Worm (Caenorhabditis elegans) whole organism, L1 larva: ENCODE results near the gene F46B6.2.

Experiments used
- C16A3.4 ChIP-seq: fragments of 150-350 bp; optimal IDR thresholded peaks from 2 replicates; lab custom pipeline; 2014; ENCODE audit warnings: missing biosample characterization, missing genetic modification characterization
- aly-2 ChIP-seq: fragments of 150-350 bp; optimal IDR thresholded peaks from 2 replicates; lab custom pipeline; 2014; ENCODE audit warnings: missing biosample characterization, missing genetic modification characterization
- ama-1 ChIP-seq: fragments of 150-350 bp; optimal IDR thresholded peaks from 2 replicates; lab custom pipeline; 2014
- blmp-1 ChIP-seq: fragments of 150-350 bp; optimal IDR thresholded peaks from 2 replicates; lab custom pipeline; 2014; ENCODE audit warnings: missing biosample characterization, missing genetic modification characterization
- ceh-88 ChIP-seq: fragments of 200-800 bp; sonication (Bioruptor generic); IDR thresholded peaks from 2 replicates; pipeline ENCODE4 v1.3.6; 2022; ENCODE audit warnings: missing genetic modification characterization, missing compliant biosample characterization
- ceh-90 ChIP-seq: sonication (generic microtip); optimal IDR thresholded peaks from 2 replicates; lab custom pipeline; 2016; ENCODE audit warnings: missing genetic modification characterization, missing compliant biosample characterization
- dpl-1 ChIP-seq, 3 experiments: fragments of 150-350 bp in 2 of 3; sonication (generic microtip) in 1 of 3; optimal IDR thresholded peaks; 2 replicates each; lab custom pipeline; 2014 to 2017; ENCODE audit warnings: missing biosample characterization in 3 of 3, missing genetic modification characterization in 3 of 3, missing genetic modification reagents in 3 of 3
- dsc-1 ChIP-seq: sonication (generic microtip); optimal IDR thresholded peaks from 2 replicates; lab custom pipeline; 2016; ENCODE audit warnings: mild to moderate bottlenecking, missing genetic modification characterization, missing compliant biosample characterization
- efl-1 ChIP-seq, 4 experiments: fragments of 150-350 bp; optimal IDR thresholded peaks in 3 of 4; peaks in 1 of 4; 1 replicate in 1 of 4; 2 replicates in 3 of 4; lab custom pipeline; 2014; ENCODE audit warnings: missing biosample characterization in 2 of 4, missing genetic modification characterization in 2 of 4, missing genetic modification reagents in 2 of 4
- egl-13 ChIP-seq: sonication (generic microtip); optimal IDR thresholded peaks from 2 replicates; lab custom pipeline; 2016; ENCODE audit warnings: missing genotype, missing genetic modification reagents, missing genetic modification characterization, missing compliant biosample characterization
- egl-27 ChIP-seq, 2 experiments: fragments of 150-350 bp in 1 of 2; sonication (generic microtip); optimal IDR thresholded peaks; 3 replicates each; lab custom pipeline; 2017 to 2018; ENCODE audit warnings: missing biosample characterization in 2 of 2, missing genetic modification characterization in 2 of 2, missing genetic modification reagents in 2 of 2
- elt-2 ChIP-seq: sonication (generic microtip); optimal IDR thresholded peaks from 2 replicates; lab custom pipeline; 2016; ENCODE audit warnings: missing genetic modification characterization, mild to moderate bottlenecking, inconsistent platforms, missing compliant biosample characterization, missing genetic modification reagents
- ets-5 ChIP-seq: fragments of 200-800 bp; sonication (Bioruptor generic); IDR thresholded peaks from 2 replicates; pipeline ENCODE4 v1.3.6; 2022; ENCODE audit warnings: missing genetic modification characterization, missing compliant biosample characterization
- fkh-10 ChIP-seq: sonication (generic microtip); optimal IDR thresholded peaks from 2 replicates; lab custom pipeline; 2017; ENCODE audit warnings: missing biosample characterization, missing genetic modification reagents, missing genetic modification characterization
- fkh-4 ChIP-seq: sonication (generic microtip); optimal IDR thresholded peaks from 2 replicates; lab custom pipeline; 2016; ENCODE audit warnings: missing compliant biosample characterization, missing genetic modification characterization, borderline replicate concordance
- fkh-8 ChIP-seq: sonication (generic microtip); optimal IDR thresholded peaks from 2 replicates; lab custom pipeline; 2016; ENCODE audit warnings: mild to moderate bottlenecking, missing genetic modification characterization, missing compliant biosample characterization
- hlh-17 ChIP-seq: fragments of 200-800 bp; sonication (Bioruptor generic); optimal IDR thresholded peaks from 2 replicates; lab custom pipeline; 2018; ENCODE audit warnings: missing genetic modification characterization, mild to moderate bottlenecking, missing compliant biosample characterization, moderate library complexity, borderline replicate concordance
- irx-1 ChIP-seq: sonication (generic microtip); optimal IDR thresholded peaks from 2 replicates; lab custom pipeline; 2016; ENCODE audit warnings: missing genetic modification characterization, missing compliant biosample characterization
- isw-1 ChIP-seq: fragments of 200-800 bp; sonication (Bioruptor generic); IDR thresholded peaks from 2 replicates; pipeline ENCODE4 v1.3.6; 2022; ENCODE audit warnings: missing genetic modification characterization, missing compliant biosample characterization
- jun-1 ChIP-seq: fragments of 150-350 bp; optimal IDR thresholded peaks from 2 replicates; lab custom pipeline; 2014; ENCODE audit warnings: missing biosample characterization, missing genetic modification reagents, missing genetic modification characterization
- lin-13 ChIP-seq: fragments of 150-350 bp; optimal IDR thresholded peaks from 2 replicates; lab custom pipeline; 2014; ENCODE audit warnings: missing biosample characterization, missing genetic modification reagents, missing genetic modification characterization
- lin-35 ChIP-seq, 2 experiments: fragments of 150-350 bp; optimal IDR thresholded peaks; 2 replicates each; lab custom pipeline; 2014; ENCODE audit warnings: missing biosample characterization in 2 of 2, missing genetic modification characterization in 2 of 2, missing genetic modification reagents in 2 of 2
- lin-39 ChIP-seq: fragments of 150-350 bp; optimal IDR thresholded peaks from 2 replicates; lab custom pipeline; 2014; ENCODE audit warnings: missing biosample characterization, missing genetic modification reagents, missing genetic modification characterization
- lir-3 ChIP-seq: sonication (generic microtip); optimal IDR thresholded peaks from 2 replicates; lab custom pipeline; 2016; ENCODE audit warnings: mild to moderate bottlenecking, missing genetic modification characterization, moderate library complexity, missing compliant biosample characterization; ENCODE audit not compliant: poor library complexity
- lsy-2 ChIP-seq, 2 experiments: fragments of 150-350 bp; optimal IDR thresholded peaks; 2 replicates each; lab custom pipeline; 2014; ENCODE audit warnings: missing biosample characterization in 2 of 2, missing genetic modification characterization in 2 of 2
- mab-9 ChIP-seq: fragments of 200-800 bp; sonication (Bioruptor generic); IDR thresholded peaks from 2 replicates; pipeline ENCODE4 v1.3.6; 2022; ENCODE audit warnings: missing genetic modification reagents, missing genetic modification characterization, missing compliant biosample characterization
- mef-2 ChIP-seq: fragments of 150-350 bp; optimal IDR thresholded peaks from 2 replicates; lab custom pipeline; 2014; ENCODE audit warnings: missing biosample characterization, missing genetic modification characterization
- nhr-11 ChIP-seq: fragments of 150-350 bp; optimal IDR thresholded peaks from 2 replicates; lab custom pipeline; 2014; ENCODE audit warnings: missing biosample characterization, missing genetic modification characterization
- nhr-12 ChIP-seq: sonication (generic microtip); optimal IDR thresholded peaks from 2 replicates; lab custom pipeline; 2017; ENCODE audit warnings: missing biosample characterization, missing genetic modification characterization
- nhr-19 ChIP-seq: fragments of 200-800 bp; sonication (Bioruptor generic); conservative IDR thresholded peaks from 2 replicates; pipeline ENCODE4 v1.3.6; 2022; ENCODE audit warnings: missing genetic modification characterization, missing compliant biosample characterization
- nhr-20 ChIP-seq: sonication (generic microtip); optimal IDR thresholded peaks from 2 replicates; lab custom pipeline; 2016; ENCODE audit warnings: mild to moderate bottlenecking, missing genetic modification characterization, missing compliant biosample characterization
- nhr-28 ChIP-seq: fragments of 150-350 bp; optimal IDR thresholded peaks from 2 replicates; lab custom pipeline; 2014; ENCODE audit warnings: missing biosample characterization, missing genetic modification characterization
- nhr-47 ChIP-seq: sonication (generic microtip); optimal IDR thresholded peaks from 2 replicates; lab custom pipeline; 2016; ENCODE audit warnings: mild to moderate bottlenecking, missing genetic modification characterization, moderate library complexity, missing compliant biosample characterization
- nhr-71 ChIP-seq: sonication (generic microtip); optimal IDR thresholded peaks from 2 replicates; lab custom pipeline; 2016; ENCODE audit warnings: mild to moderate bottlenecking, missing genetic modification characterization, moderate library complexity, missing compliant biosample characterization
- nhr-85 ChIP-seq: sonication (generic microtip); peaks from one replicate; lab custom pipeline; 2016; ENCODE audit warnings: missing genetic modification characterization, inconsistent platforms, missing compliant biosample characterization
- pag-3 ChIP-seq: sonication (generic microtip); optimal IDR thresholded peaks from 2 replicates; lab custom pipeline; 2017; ENCODE audit warnings: missing genetic modification characterization, mild to moderate bottlenecking, missing compliant biosample characterization, antibody characterized with exemption, borderline replicate concordance; ENCODE audit not compliant: insufficient read depth
- skn-1 ChIP-seq: fragments of 150-350 bp; optimal IDR thresholded peaks from 2 replicates; lab custom pipeline; 2014; ENCODE audit warnings: missing biosample characterization, missing genetic modification characterization
- snpc-4 ChIP-seq: fragments of 150-350 bp; optimal IDR thresholded peaks from 2 replicates; lab custom pipeline; 2014; ENCODE audit warnings: missing biosample characterization, missing genetic modification characterization
- swsn-7 ChIP-seq: sonication (generic microtip); optimal IDR thresholded peaks from 2 replicates; lab custom pipeline; 2016; ENCODE audit warnings: missing genetic modification characterization, missing compliant biosample characterization
- tbx-2 ChIP-seq: sonication (generic microtip); optimal IDR thresholded peaks from 2 replicates; lab custom pipeline; 2016; ENCODE audit warnings: missing genetic modification characterization, missing compliant biosample characterization
- unc-130 ChIP-seq: fragments of 150-350 bp; optimal IDR thresholded peaks from 2 replicates; lab custom pipeline; 2017; ENCODE audit warnings: missing biosample characterization, missing genetic modification characterization, inconsistent platforms
- unc-30 ChIP-seq: sonication (generic microtip); optimal IDR thresholded peaks from 2 replicates; lab custom pipeline; 2017; ENCODE audit warnings: missing biosample characterization, missing genetic modification characterization
- unc-62 ChIP-seq: fragments of 150-350 bp; optimal IDR thresholded peaks from 2 replicates; lab custom pipeline; 2014; ENCODE audit warnings: missing biosample characterization, missing genetic modification reagents, missing genetic modification characterization
- unc-86 ChIP-seq: sonication (generic microtip); optimal IDR thresholded peaks from 2 replicates; lab custom pipeline; 2016; ENCODE audit warnings: missing genetic modification characterization, missing compliant biosample characterization
- xbp-1 ChIP-seq: sonication (generic microtip); optimal IDR thresholded peaks from 2 replicates; lab custom pipeline; 2016; ENCODE audit warnings: missing genetic modification characterization, missing compliant biosample characterization
- zag-1 ChIP-seq: fragments of 150-350 bp; optimal IDR thresholded peaks from 2 replicates; lab custom pipeline; 2014; ENCODE audit warnings: missing biosample characterization, missing genetic modification characterization
- ztf-11 ChIP-seq, 2 experiments: sonication (generic microtip); optimal IDR thresholded peaks; 2 replicates each; lab custom pipeline; 2016 to 2017; ENCODE audit warnings: missing genetic modification characterization in 2 of 2, missing biosample characterization in 1 of 2, missing compliant biosample characterization in 1 of 2

The F46B6.2 gene

ce11 chrV:9782969-9783368 is 10.9 kb downstream of the F46B6.2 start, which contains the start of gene F46B6.5:
Gene F46B6.5, minus strand, starts transcription at chrV:9783069.
- TF ChIP-seq lin-35 (GFP tag; optimal IDR thresholded peaks at IDR 0.05; lab: Kevin White, UChicago): no peak
- TF ChIP-seq irx-1 (tag; lab: Kevin White, UChicago): no peak
- TF ChIP-seq nhr-19 (GFP tag; lab: Robert Waterston, UW): no peak
- TF ChIP-seq skn-1: no peak
- TF ChIP-seq isw-1: no peak
- TF ChIP-seq lin-13 (GFP tag; lab: Kevin White, UChicago): no peak
- TF ChIP-seq jun-1 (tag; lab: Kevin White, UChicago): no peak
- no peak for TF ChIP-seq fkh-10 (GFP tag; lab: Kevin White, UChicago)
- TF ChIP-seq lin-39 (tag; lab: Kevin White, UChicago): no peak
- TF ChIP-seq nhr-85 (tag; lab: Kevin White, UChicago): no peak
- no peak for TF ChIP-seq xbp-1 (tag; lab: Kevin White, UChicago)
- TF ChIP-seq ets-5 (GFP tag; lab: Robert Waterston, UW): no peak
- no peak for TF ChIP-seq mab-9 (GFP tag; lab: Robert Waterston, UW)
- TF ChIP-seq zag-1: no peak
- TF ChIP-seq swsn-7 (tag; lab: Kevin White, UChicago): no peak
- TF ChIP-seq unc-86 (tag; lab: Kevin White, UChicago): no peak
- no peak for TF ChIP-seq dpl-1 (GFP tag; optimal IDR thresholded peaks at IDR 0.05; lab: Kevin White, UChicago)
- TF ChIP-seq unc-62 (GFP tag; lab: Kevin White, UChicago): no peak
- TF ChIP-seq dsc-1: no peak
- no peak for TF ChIP-seq egl-27 (tag; optimal IDR thresholded peaks at IDR 0.05; lab: Kevin White, UChicago)
- TF ChIP-seq, all 84 proteins: peak for 0

- TF ChIP-seq dsc-1 (no peak), lsy-2 (tag; optimal IDR thresholded peaks at IDR 0.05; lab: Kevin White, UChicago) (no peak), pag-3 (tag; lab: Kevin White, UChicago) (no peak), ceh-90 (tag; lab: Kevin White, UChicago) (no peak), unc-86 (tag; lab: Kevin White, UChicago) (no peak), nhr-20 (tag; lab: Kevin White, UChicago) (no peak), egl-13 (tag; lab: Kevin White, UChicago) (no peak), ceh-88 (GFP tag; lab: Robert Waterston, UW) (no peak), mef-2 (tag; lab: Kevin White, UChicago) (no peak), egl-27 (tag; optimal IDR thresholded peaks at IDR 0.05; lab: Kevin White, UChicago) (no peak), irx-1 (tag; lab: Kevin White, UChicago) (no peak), nhr-11 (tag; lab: Kevin White, UChicago) (no peak), C16A3.4 (no peak), tbx-2 (tag; lab: Kevin White, UChicago) (no peak), lir-3 (tag; lab: Kevin White, UChicago) (no peak), nhr-28 (tag; lab: Kevin White, UChicago) (no peak)
Observed at ce11 chrV:9784215-9784614, 12.1 kb downstream of the F46B6.2 start.

ce11 chrV:9786721-9787131 is 14.6 kb downstream of the F46B6.2 start, which contains the start of gene F46B6.6:
Gene F46B6.6, minus strand, starts transcription at chrV:9786868.
- TF ChIP-seq dsc-1: no peak
- TF ChIP-seq unc-30 (tag; lab: Kevin White, UChicago): no peak
- TF ChIP-seq nhr-20 (tag; lab: Kevin White, UChicago): no peak
- no peak for TF ChIP-seq fkh-4 (tag; lab: Kevin White, UChicago)
- no peak for TF ChIP-seq hlh-17 (GFP tag; lab: Kevin White, UChicago)
- peak; percentile 39 for TF ChIP-seq nhr-85 (tag; lab: Kevin White, UChicago)
- TF ChIP-seq ets-5 (GFP tag; lab: Robert Waterston, UW): no peak
- no peak for TF ChIP-seq blmp-1 (tag; lab: Kevin White, UChicago)
- peak in 1 of 2 experiments; percentile 5 for TF ChIP-seq ztf-11 (tag; optimal IDR thresholded peaks at IDR 0.05; lab: Kevin White, UChicago)
- no peak for TF ChIP-seq lir-3 (tag; lab: Kevin White, UChicago)
- TF ChIP-seq elt-2 (tag; lab: Kevin White, UChicago): peak; percentile 1
- TF ChIP-seq efl-1 (optimal IDR thresholded peaks at IDR 0.05; lab: Kevin White, UChicago): peak in 1 of 2 experiments; percentile 1
- TF ChIP-seq efl-1 (GFP tag; optimal IDR thresholded peaks at IDR 0.05 in 1 of 2; lab: Kevin White, UChicago): peak in 1 of 2 experiments; percentile 88
- no peak for TF ChIP-seq snpc-4
- no peak for TF ChIP-seq nhr-12
- TF ChIP-seq nhr-47 (tag; lab: Kevin White, UChicago): peak; percentile 15
- TF ChIP-seq lsy-2 (tag; optimal IDR thresholded peaks at IDR 0.05; lab: Kevin White, UChicago): no peak
- no peak for TF ChIP-seq nhr-71 (tag; lab: Kevin White, UChicago)
- no peak for TF ChIP-seq xbp-1 (tag; lab: Kevin White, UChicago)
- TF ChIP-seq pag-3 (tag; lab: Kevin White, UChicago): no peak
- peak; percentile 70 for TF ChIP-seq ama-1 (lab: Kevin White, UChicago)
- TF ChIP-seq C16A3.4: no peak
- TF ChIP-seq zag-1: no peak
- TF ChIP-seq egl-13 (tag; lab: Kevin White, UChicago): no peak
- no peak for TF ChIP-seq aly-2 (tag; lab: Kevin White, UChicago)
- TF ChIP-seq fkh-8 (tag; lab: Kevin White, UChicago): no peak
- TF ChIP-seq unc-62 (GFP tag; lab: Kevin White, UChicago): no peak
- no peak for TF ChIP-seq unc-130 (tag; lab: Kevin White, UChicago)
